Fruit fly (Drosophila melanogaster) whole organism, embryonic: ENCODE results near the gene RpL35A.

Source experiments
- CG14050 ChIP-seq: fragments of 200-800 bp; sonication (Bioruptor generic); IDR thresholded peaks from 3 replicates; pipeline ENCODE4 v1.3.6; 2022; ENCODE audit warnings: missing biosample characterization, missing genetic modification characterization
- Lim3 ChIP-seq: fragments of 200-800 bp; sonication (Bioruptor generic); IDR thresholded peaks from 2 replicates; pipeline ENCODE4 v1.3.6; 2022; ENCODE audit warnings: missing biosample characterization, missing genetic modification characterization
- sd ChIP-seq: fragments of 200-800 bp; sonication (Bioruptor generic); optimal IDR thresholded peaks from 3 replicates; lab custom pipeline; 2018; ENCODE audit warnings: missing biosample characterization, mild to moderate bottlenecking, missing genetic modification characterization, moderate library complexity

dm6 chr3R:5427157-5427556 is 39.7 kb downstream of the RpL35A start, which contains the start of gene CG12147:
- TF ChIP-seq CG14050 (GFP tag; lab: Robert Waterston, UW) (no peak), Lim3 (GFP tag; lab: Robert Waterston, UW) (no peak), sd (tag; lab: Kevin White, UChicago) (no peak)
